Fruit fly (Drosophila melanogaster) whole organism, embryonic: Measurements from ENCODE around the gene MSBP.

Experiments used
- ATbp ChIP-seq: fragments of 200-800 bp; sonication (Bioruptor generic); optimal IDR thresholded peaks from 2 replicates; lab custom pipeline; 2017; ENCODE audit warnings: missing biosample characterization, mild to moderate bottlenecking, missing genetic modification characterization, missing genetic modification reagents
- Ada2b ChIP-seq: fragments of 200-800 bp; sonication (Bioruptor generic); IDR thresholded peaks from 2 replicates; pipeline ENCODE4 v1.3.6; 2022; ENCODE audit warnings: missing biosample characterization, missing genetic modification characterization
- Awh ChIP-seq: fragments of 200-800 bp; sonication (Bioruptor generic); IDR thresholded peaks from 2 replicates; pipeline ENCODE4, ENCODE4 v1.3.6; 2022; ENCODE audit warnings: missing biosample characterization, missing genetic modification characterization
- B-H2 ChIP-seq: fragments of 200-800 bp; sonication (Bioruptor generic); optimal IDR thresholded peaks from 2 replicates; lab custom pipeline; 2018; ENCODE audit warnings: missing biosample characterization, mild to moderate bottlenecking, missing genetic modification characterization
- CG12744 ChIP-seq: fragments of 200-800 bp; sonication (Bioruptor generic); optimal IDR thresholded peaks from 2 replicates; lab custom pipeline; 2016; ENCODE audit warnings: missing biosample characterization, missing genetic modification characterization
- CG16779 ChIP-seq: fragments of 200-800 bp; sonication (Bioruptor generic); IDR thresholded peaks from 2 replicates; pipeline ENCODE4 v1.3.6; 2022; ENCODE audit warnings: missing biosample characterization, missing genetic modification characterization
- CG17186 ChIP-seq: fragments of 200-800 bp; sonication (Bioruptor generic); optimal IDR thresholded peaks from 3 replicates; lab custom pipeline; 2017; ENCODE audit warnings: missing biosample characterization, missing genetic modification reagents, missing genetic modification characterization
- CG17359 ChIP-seq: fragments of 200-800 bp; sonication (Bioruptor generic); optimal IDR thresholded peaks from 3 replicates; lab custom pipeline; 2018; ENCODE audit warnings: missing biosample characterization, mild to moderate bottlenecking, missing genetic modification characterization, moderate library complexity
- CG17568 ChIP-seq: fragments of 200-800 bp; sonication (Bioruptor generic); optimal IDR thresholded peaks from 2 replicates; lab custom pipeline; 2018; ENCODE audit warnings: missing biosample characterization, mild to moderate bottlenecking, missing genetic modification characterization, moderate library complexity
- CG1792 ChIP-seq: fragments of 200-800 bp; sonication (Bioruptor generic); optimal IDR thresholded peaks from 2 replicates; lab custom pipeline; 2016; ENCODE audit warnings: missing biosample characterization, missing genetic modification characterization
- CG31441 ChIP-seq: fragments of 200-800 bp; sonication (Bioruptor generic); IDR thresholded peaks from 2 replicates; pipeline ENCODE4 v1.3.6; 2022; ENCODE audit warnings: missing biosample characterization, missing genetic modification characterization
- CG43689 ChIP-seq: fragments of 200-800 bp; sonication (Bioruptor generic); IDR thresholded peaks from 2 replicates; pipeline ENCODE4 v1.3.6; 2022; ENCODE audit warnings: missing biosample characterization, missing genetic modification characterization
- CG4707 ChIP-seq: fragments of 200-800 bp; sonication (Bioruptor generic); optimal IDR thresholded peaks from 2 replicates; lab custom pipeline; 2018; ENCODE audit warnings: missing biosample characterization, mild to moderate bottlenecking, missing genetic modification characterization, moderate library complexity
- CG5180 ChIP-seq: fragments of 200-800 bp; sonication (Bioruptor generic); optimal IDR thresholded peaks from 3 replicates; lab custom pipeline; 2017; ENCODE audit warnings: missing biosample characterization, missing genetic modification characterization, mild to moderate bottlenecking, moderate library complexity, missing genetic modification reagents
- CG7963 ChIP-seq: fragments of 200-800 bp; sonication (Bioruptor generic); IDR thresholded peaks from 3 replicates; pipeline ENCODE4 v1.3.6; 2022; ENCODE audit warnings: missing biosample characterization, missing genetic modification characterization; ENCODE audit not compliant: partially characterized antibody
- CG7987 ChIP-seq: fragments of 200-800 bp; sonication (Bioruptor generic); optimal IDR thresholded peaks from 2 replicates; lab custom pipeline; 2018; ENCODE audit warnings: missing biosample characterization, mild to moderate bottlenecking, missing genetic modification characterization, moderate library complexity
- CG9215 ChIP-seq: fragments of 200-800 bp; sonication (Bioruptor generic); IDR thresholded peaks from 2 replicates; pipeline ENCODE4 v1.3.6; 2022; ENCODE audit warnings: missing biosample characterization, missing genetic modification characterization
- CG9437 ChIP-seq: fragments of 200-800 bp; sonication (Bioruptor generic); optimal IDR thresholded peaks from 2 replicates; lab custom pipeline; 2018; ENCODE audit warnings: missing biosample characterization, mild to moderate bottlenecking, missing genetic modification characterization
- CG9609 ChIP-seq: fragments of 200-800 bp; sonication (Bioruptor generic); optimal IDR thresholded peaks from 3 replicates; lab custom pipeline; 2016; ENCODE audit warnings: missing biosample characterization, missing genetic modification characterization
- Dfd ChIP-seq, 2 experiments: fragments of >200 bp; optimal IDR thresholded peaks; 2 replicates each; lab custom pipeline; 2017; ENCODE audit warnings: missing biosample characterization in 2 of 2, missing genetic modification characterization in 2 of 2
- E2f2 ChIP-seq: fragments of 200-800 bp; sonication (Bioruptor generic); IDR thresholded peaks from 2 replicates; pipeline ENCODE4 v1.3.6; 2022; ENCODE audit warnings: missing biosample characterization, missing genetic modification characterization
- HLH3B ChIP-seq: fragments of 200-800 bp; sonication (Bioruptor generic); IDR thresholded peaks from 2 replicates; pipeline ENCODE4 v1.3.6; 2022; ENCODE audit warnings: missing biosample characterization, missing genetic modification characterization
- HLHmδ ChIP-seq: fragments of 200-800 bp; sonication (Bioruptor generic); optimal IDR thresholded peaks from 2 replicates; lab custom pipeline; 2018; ENCODE audit warnings: missing biosample characterization, mild to moderate bottlenecking, missing genetic modification characterization, moderate library complexity
- HmgD ChIP-seq: fragments of 200-800 bp; sonication (Bioruptor generic); optimal IDR thresholded peaks from 3 replicates; lab custom pipeline; 2016; ENCODE audit warnings: missing biosample characterization, missing genetic modification characterization
- Hr39 ChIP-seq: fragments of >200 bp; optimal IDR thresholded peaks from 2 replicates; lab custom pipeline; 2017
- Lhr ChIP-seq: fragments of 200-800 bp; sonication (Bioruptor generic); optimal IDR thresholded peaks from 3 replicates; lab custom pipeline; 2017; ENCODE audit warnings: mild to moderate bottlenecking, missing biosample characterization, missing genetic modification reagents, missing genetic modification characterization
- Meics ChIP-seq: fragments of 200-800 bp; sonication (Bioruptor generic); optimal IDR thresholded peaks from 2 replicates; lab custom pipeline; 2017; ENCODE audit warnings: missing biosample characterization, mild to moderate bottlenecking, missing genetic modification characterization
- Mrtf ChIP-seq: fragments of 200-800 bp; sonication (Bioruptor generic); IDR thresholded peaks from 3 replicates; pipeline ENCODE4 v1.3.6; 2022; ENCODE audit warnings: missing biosample characterization, missing genetic modification characterization
- Optix ChIP-seq: fragments of 200-800 bp; sonication (Bioruptor generic); IDR thresholded peaks from 3 replicates; pipeline ENCODE4 v1.3.6; 2022; ENCODE audit warnings: missing biosample characterization, missing genetic modification characterization
- Six4 ChIP-seq: fragments of 200-800 bp; sonication (Bioruptor generic); optimal IDR thresholded peaks from 2 replicates; lab custom pipeline; 2016; ENCODE audit warnings: missing biosample characterization, missing genetic modification characterization
- Sox100B ChIP-seq: fragments of 200-800 bp; sonication (Bioruptor generic); optimal IDR thresholded peaks from 3 replicates; lab custom pipeline; 2018; ENCODE audit warnings: missing biosample characterization, mild to moderate bottlenecking, missing genetic modification characterization
- Trl ChIP-seq, 3 experiments: fragments of >200 bp in 2 of 3; fragments of 200-800 bp in 1 of 3; sonication (Bioruptor generic) in 1 of 3; optimal IDR thresholded peaks; 2 replicates in 1 of 3; 3 replicates in 2 of 3; lab custom pipeline; 2016 to 2017; ENCODE audit warnings: missing biosample characterization in 1 of 3, missing genetic modification characterization in 1 of 3
- bigmax ChIP-seq: fragments of 200-800 bp; sonication (Bioruptor generic); optimal IDR thresholded peaks from 2 replicates; lab custom pipeline; 2018; ENCODE audit warnings: missing biosample characterization, mild to moderate bottlenecking, missing genetic modification characterization
- btn ChIP-seq: fragments of 200-800 bp; sonication (Bioruptor generic); optimal IDR thresholded peaks from 2 replicates; lab custom pipeline; 2016; ENCODE audit warnings: missing biosample characterization, missing genetic modification characterization
- cas ChIP-seq: fragments of 200-800 bp; sonication (Bioruptor generic); IDR thresholded peaks from 2 replicates; pipeline ENCODE4 v1.3.6; 2022; ENCODE audit warnings: missing biosample characterization, missing genetic modification characterization
- dysf ChIP-seq: fragments of 200-800 bp; sonication (Bioruptor generic); IDR thresholded peaks from 3 replicates; pipeline ENCODE4 v1.3.6; 2022; ENCODE audit warnings: missing biosample characterization, missing genetic modification characterization
- esg ChIP-seq: fragments of 200-800 bp; sonication (Bioruptor generic); conservative IDR thresholded peaks from 2 replicates; pipeline ENCODE4 v1.3.6; 2022; ENCODE audit warnings: missing biosample characterization, missing genetic modification characterization
- fd102C ChIP-seq: fragments of 200-800 bp; sonication (Bioruptor generic); optimal IDR thresholded peaks from 2 replicates; lab custom pipeline; 2018; ENCODE audit warnings: missing biosample characterization, mild to moderate bottlenecking, missing genetic modification characterization, moderate library complexity
- ftz-f1 ChIP-seq: fragments of 200-800 bp; sonication (Bioruptor generic); optimal IDR thresholded peaks from 2 replicates; lab custom pipeline; 2016; ENCODE audit warnings: missing biosample characterization, missing genetic modification characterization
- fu2 ChIP-seq: fragments of 200-800 bp; sonication (Bioruptor generic); optimal IDR thresholded peaks from 2 replicates; lab custom pipeline; 2016; ENCODE audit warnings: missing biosample characterization, missing genetic modification characterization
- her ChIP-seq: fragments of 200-800 bp; sonication (Bioruptor generic); optimal IDR thresholded peaks from 2 replicates; lab custom pipeline; 2016; ENCODE audit warnings: missing biosample characterization, missing genetic modification characterization
- inv ChIP-seq: fragments of 200-800 bp; sonication (Bioruptor generic); IDR thresholded peaks from 2 replicates; pipeline ENCODE4 v1.3.6; 2022; ENCODE audit warnings: missing biosample characterization, missing genetic modification characterization; ENCODE audit not compliant: partially characterized antibody
- odd ChIP-seq: fragments of 200-800 bp; sonication (Bioruptor generic); optimal IDR thresholded peaks from 2 replicates; lab custom pipeline; 2017; ENCODE audit warnings: missing biosample characterization, mild to moderate bottlenecking, missing genetic modification characterization
- pros ChIP-seq: fragments of 200-800 bp; sonication (Bioruptor generic); optimal IDR thresholded peaks from 3 replicates; lab custom pipeline; 2019; ENCODE audit warnings: missing biosample characterization, mild to moderate bottlenecking, missing genetic modification characterization, moderate library complexity
- sim ChIP-seq: fragments of 200-800 bp; sonication (Bioruptor generic); IDR thresholded peaks from 2 replicates; pipeline ENCODE4 v1.3.6; 2022; ENCODE audit warnings: missing biosample characterization, missing genetic modification characterization
- sob ChIP-seq: fragments of 200-800 bp; sonication (Bioruptor generic); IDR thresholded peaks from 2 replicates; pipeline ENCODE4 v1.3.6; 2022; ENCODE audit warnings: missing biosample characterization, missing genetic modification characterization
- sr ChIP-seq: fragments of 200-800 bp; sonication (Bioruptor generic); IDR thresholded peaks from 3 replicates; pipeline ENCODE4 v1.3.6; 2022; ENCODE audit warnings: missing biosample characterization, missing genetic modification characterization
- tll ChIP-seq, 2 experiments: fragments of 200-800 bp in 1 of 2; fragments of >200 bp in 1 of 2; sonication (Bioruptor generic) in 1 of 2; optimal IDR thresholded peaks; 2 replicates each; lab custom pipeline; 2017 to 2019; ENCODE audit warnings: missing biosample characterization in 2 of 2, missing genetic modification characterization in 2 of 2, mild to moderate bottlenecking in 1 of 2, moderate library complexity in 1 of 2
- unpg ChIP-seq: fragments of 200-800 bp; sonication (Bioruptor generic); optimal IDR thresholded peaks from 3 replicates; lab custom pipeline; 2018; ENCODE audit warnings: missing biosample characterization, mild to moderate bottlenecking, missing genetic modification characterization, moderate library complexity
- usp ChIP-seq: fragments of >200 bp; optimal IDR thresholded peaks from 2 replicates; lab custom pipeline; 2017; ENCODE audit warnings: missing biosample characterization, missing genetic modification characterization
- wor ChIP-seq: fragments of 200-800 bp; sonication (Bioruptor generic); IDR thresholded peaks from 2 replicates; pipeline ENCODE4 v1.3.6; 2022; ENCODE audit warnings: missing biosample characterization, missing genetic modification characterization

MSBP gene

DNA sequence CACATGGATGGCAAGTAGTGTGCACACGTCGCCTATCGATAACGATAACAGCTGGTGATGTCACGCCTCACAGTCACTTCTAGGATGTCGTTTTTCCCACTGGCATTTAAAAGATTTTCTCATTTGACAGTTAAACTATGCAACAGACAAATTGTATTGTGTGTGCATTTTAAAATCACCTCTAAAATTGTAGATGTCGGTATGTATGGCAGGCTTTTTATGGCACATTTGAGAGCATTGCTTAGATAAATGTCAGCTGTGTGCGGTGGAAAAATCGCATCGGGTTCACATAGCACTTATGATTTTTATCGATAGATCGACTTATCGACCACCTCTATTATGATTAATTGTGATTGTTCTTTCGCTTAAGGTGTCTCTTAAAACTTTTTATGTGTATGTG, 45.8 kb downstream of the MSBP start, which contains the start of the genes ArgRS and CG8578 (continued):
- TF ChIP-seq CG9215 (GFP tag; lab: Robert Waterston, UW), result no peak
- peak; percentile 13 for TF ChIP-seq B-H2 (GFP tag; lab: Kevin White, UChicago)
- no peak for TF ChIP-seq Ada2b (GFP tag; lab: Robert Waterston, UW)
- TF ChIP-seq Awh (GFP tag; lab: Robert Waterston, UW), result no peak
- no peak for TF ChIP-seq bigmax
- TF ChIP-seq Sox100B, result no peak
- no peak for TF ChIP-seq ftz-f1 (GFP tag; lab: Kevin White, UChicago)
- TF ChIP-seq HLHmδ (GFP tag; lab: Kevin White, UChicago), result no peak
- 0 out of 3 replicates have a peak, but pooled peaks have one; percentile 47 for TF ChIP-seq CG7963 (GFP tag; lab: Robert Waterston, UW)
- no peak for TF ChIP-seq btn
- no peak for TF ChIP-seq odd (GFP tag; lab: Kevin White, UChicago)
- peak; percentile 85 for TF ChIP-seq inv
- no peak for TF ChIP-seq CG17359
- no peak for TF ChIP-seq Meics (GFP tag; lab: Kevin White, UChicago)
- TF ChIP-seq Mrtf (GFP tag; lab: Robert Waterston, UW), result no peak
- peak; percentile 38; the same call in 1 of the 2 replicates for TF ChIP-seq E2f2 (GFP tag; lab: Robert Waterston, UW)
- TF ChIP-seq Lhr (GFP tag; lab: Kevin White, UChicago), result peak; percentile 30
- TF ChIP-seq Optix, result 0 out of 3 replicates have a peak, but pooled peaks have one; percentile 27
- TF ChIP-seq pros, result no peak
- TF ChIP-seq her (GFP tag; lab: Kevin White, UChicago), result peak; percentile 17
- TF ChIP-seq unpg (GFP tag; lab: Kevin White, UChicago), result no peak
- TF ChIP-seq CG17568, result no peak
- TF ChIP-seq tll (GFP tag; optimal IDR thresholded peaks at IDR 0.05; lab: Kevin White, UChicago), result peak; percentile 72 to 94
- TF ChIP-seq CG17186 (GFP tag; lab: Kevin White, UChicago), result peak; percentile 66
- no peak for TF ChIP-seq CG5180 (GFP tag; lab: Kevin White, UChicago)
- no peak for TF ChIP-seq esg (GFP tag; lab: Robert Waterston, UW)
- TF ChIP-seq sim (GFP tag; lab: Robert Waterston, UW), result no peak
- TF ChIP-seq HmgD (GFP tag; lab: Kevin White, UChicago), result peak; percentile 29
- TF ChIP-seq CG12744 (GFP tag; lab: Kevin White, UChicago), result no peak
- TF ChIP-seq fd102C, result no peak
- TF ChIP-seq Six4, result no peak
- no peak for TF ChIP-seq Dfd (GFP tag; optimal IDR thresholded peaks at IDR 0.05; lab: Kevin White, UChicago)
- 0 out of 2 replicates have a peak, but pooled peaks have one; percentile 28 for TF ChIP-seq cas
- no peak for TF ChIP-seq Trl (optimal IDR thresholded peaks at IDR 0.05; lab: Kevin White, UChicago)
- peak; percentile 82 for TF ChIP-seq Trl (GFP tag; optimal IDR thresholded peaks at IDR 0.05; lab: Kevin White, UChicago)
- no peak for TF ChIP-seq CG4707
- TF ChIP-seq CG1792 (GFP tag; lab: Kevin White, UChicago), result peak; percentile 21
- no peak for TF ChIP-seq CG16779
- no peak for TF ChIP-seq Hr39
- no peak for TF ChIP-seq sr (GFP tag; lab: Robert Waterston, UW)
- peak; percentile 38 for TF ChIP-seq fu2 (GFP tag; lab: Kevin White, UChicago)
- no peak for TF ChIP-seq usp
- TF ChIP-seq CG9609 (GFP tag; lab: Kevin White, UChicago), result peak; percentile 6
- TF ChIP-seq CG43689 (GFP tag; lab: Robert Waterston, UW), result no peak
- no peak for TF ChIP-seq HLH3B (GFP tag; lab: Robert Waterston, UW)
- TF ChIP-seq ATbp, result no peak
- peak; percentile 80 for TF ChIP-seq CG31441 (GFP tag; lab: Robert Waterston, UW)
- TF ChIP-seq sob, result peak; percentile 48
- TF ChIP-seq CG9437, result peak; percentile 7
- no peak; the same call in 1 of the 2 replicates for TF ChIP-seq wor (GFP tag; lab: Robert Waterston, UW)
- TF ChIP-seq CG7987 (GFP tag; lab: Kevin White, UChicago), result no peak
- TF ChIP-seq dysf (GFP tag; lab: Robert Waterston, UW), result peak; percentile 84; the same call in 1 of the 3 replicates
